Fruit fly (Drosophila melanogaster) whole organism, prepupa: Measurements from ENCODE around the gene cact.

Experiments
- CG1621 ChIP-seq: fragments of 200-800 bp; sonication (Bioruptor generic); optimal IDR thresholded peaks from 3 replicates; lab custom pipeline; 2018; ENCODE audit warnings: missing biosample characterization, mild to moderate bottlenecking, missing genetic modification characterization
- CG6808 ChIP-seq: fragments of 200-800 bp; sonication (Bioruptor generic); optimal IDR thresholded peaks from 3 replicates; lab custom pipeline; 2017; ENCODE audit warnings: missing biosample characterization, missing genetic modification characterization, mild to moderate bottlenecking, moderate library complexity, missing genetic modification reagents
- CG6854 ChIP-seq: fragments of 200-800 bp; sonication (Bioruptor generic); optimal IDR thresholded peaks from 2 replicates; lab custom pipeline; 2017; ENCODE audit warnings: missing biosample characterization, mild to moderate bottlenecking, missing genetic modification characterization
- Gug ChIP-seq: fragments of 200-800 bp; sonication (Bioruptor generic); IDR thresholded peaks from 2 replicates; pipeline ENCODE4 v1.3.6; 2022; ENCODE audit warnings: missing biosample characterization, missing genetic modification characterization
- Hr38 ChIP-seq: sonication (Bioruptor generic); optimal IDR thresholded peaks from 2 replicates; lab custom pipeline; 2016; ENCODE audit warnings: missing biosample characterization, missing genetic modification characterization
- Lpt ChIP-seq: fragments of 200-800 bp; sonication (Bioruptor generic); optimal IDR thresholded peaks from 3 replicates; lab custom pipeline; 2016; ENCODE audit warnings: missing biosample characterization, missing genetic modification characterization
- Met ChIP-seq: fragments of 200-800 bp; sonication (Bioruptor generic); optimal IDR thresholded peaks from 3 replicates; lab custom pipeline; 2016; ENCODE audit warnings: missing biosample characterization, missing genetic modification characterization
- achi ChIP-seq: fragments of 200-800 bp; sonication (Bioruptor generic); optimal IDR thresholded peaks from 3 replicates; lab custom pipeline; 2016; ENCODE audit warnings: missing biosample characterization, missing genetic modification characterization
- fkh ChIP-seq: fragments of 200-800 bp; sonication (Bioruptor generic); optimal IDR thresholded peaks from 3 replicates; lab custom pipeline; 2017; ENCODE audit warnings: missing biosample characterization, mild to moderate bottlenecking, missing genetic modification characterization, moderate library complexity
- net ChIP-seq: fragments of 200-800 bp; sonication (Bioruptor generic); optimal IDR thresholded peaks from 3 replicates; lab custom pipeline; 2016; ENCODE audit warnings: missing biosample characterization, missing genetic modification characterization

DNA sequence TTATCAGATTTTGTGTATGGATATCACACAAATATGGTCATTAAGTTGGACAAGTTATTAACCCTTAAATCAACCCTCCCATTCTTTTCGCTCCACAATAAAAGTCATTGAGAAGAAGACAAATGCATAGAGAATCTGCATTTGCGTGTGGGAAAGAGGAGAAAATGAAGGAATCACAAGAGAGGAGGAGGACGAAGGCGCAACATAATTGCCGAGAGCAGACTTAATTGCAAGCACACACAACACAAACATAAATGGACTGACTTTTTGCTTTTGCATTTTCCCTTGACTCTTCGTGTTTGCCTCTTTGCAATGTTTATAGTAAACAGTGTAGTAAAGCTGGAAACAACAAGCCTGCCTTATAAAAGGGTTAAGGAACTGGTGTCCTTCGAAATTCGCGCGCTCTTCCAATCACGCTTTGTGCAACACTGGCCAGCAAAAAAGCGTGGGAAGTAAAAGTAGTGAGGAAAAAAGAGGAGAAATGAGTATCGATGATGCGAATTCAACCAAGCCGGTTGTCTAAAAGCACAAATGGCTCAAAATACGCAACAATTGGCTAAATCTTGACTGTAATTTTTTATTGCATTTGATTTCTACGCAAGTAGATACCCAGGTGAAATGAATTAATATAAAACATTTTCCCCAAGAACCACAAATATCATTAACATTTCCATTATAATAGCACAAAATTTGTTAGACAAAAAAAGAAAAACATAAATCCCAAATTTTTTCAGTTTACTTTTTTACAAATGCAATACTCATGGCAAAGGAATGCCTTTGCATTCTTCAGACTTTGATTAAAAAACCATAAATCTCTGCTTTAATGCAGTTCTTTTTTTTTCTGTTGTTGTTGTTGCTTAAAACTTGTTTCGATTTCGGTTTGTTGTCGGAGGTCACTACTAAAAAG is 58.6 kb downstream of the cact start:
- TF ChIP-seq Lpt (GFP tag; lab: Kevin White, UChicago) (no peak), Met (GFP tag; lab: Kevin White, UChicago) (no peak), fkh (no peak), CG6854 (GFP tag; lab: Kevin White, UChicago) (no peak), net (GFP tag; lab: Kevin White, UChicago) (no peak), CG1621 (tag; lab: Kevin White, UChicago) (no peak), achi (GFP tag; lab: Kevin White, UChicago) (peak; percentile 31), CG6808 (GFP tag; lab: Kevin White, UChicago) (peak; percentile 31), Hr38 (GFP tag; lab: Kevin White, UChicago) (no peak), Gug (no peak)
